Fruit fly (Drosophila melanogaster): ENCODE data around the gene CG12535.

The CG12535 gene

dm6 chrX:3357724-3358179 is 91.0 kb downstream of the CG12535 start (continued):
- TF ChIP-seq zf30C (GFP tag; optimal IDR thresholded peaks at IDR 0.05) (peak; percentile 51), GATAe (GFP tag; conservative IDR thresholded peaks at IDR 0.05) (no peak), ems (GFP tag; optimal IDR thresholded peaks at IDR 0.05) (no peak), dmrt99B (tag; optimal IDR thresholded peaks at IDR 0.05) (peak; percentile 63), Med (GFP tag) (peak; percentile 60), Stat92E (GFP tag; optimal IDR thresholded peaks at IDR 0.05) (no peak), CG4707 (GFP tag; optimal IDR thresholded peaks at IDR 0.05) (peak; percentile 28), sr (GFP tag; IDR thresholded peaks at IDR 0.05) (no peak), Elba2 (GFP tag; optimal IDR thresholded peaks at IDR 0.05) (no peak), CG17568 (GFP tag; optimal IDR thresholded peaks at IDR 0.05) (no peak), CG8765 (GFP tag; IDR thresholded peaks at IDR 0.05) (no peak), ro (GFP tag; IDR thresholded peaks at IDR 0.05) (no peak), wek (GFP tag; optimal IDR thresholded peaks at IDR 0.05) (peak; percentile 54), CG12744 (GFP tag; optimal IDR thresholded peaks at IDR 0.05) (peak; percentile 27), ab (GFP tag; optimal IDR thresholded peaks at IDR 0.05) (no peak), Lhr (GFP tag; optimal IDR thresholded peaks at IDR 0.05) (peak; percentile 5), CG1647 (GFP tag; optimal IDR thresholded peaks at IDR 0.05) (peak; percentile 12), gfzf (GFP tag; optimal IDR thresholded peaks at IDR 0.05) (no peak), hkb (optimal IDR thresholded peaks at IDR 0.05) (no peak), hkb (GFP tag; IDR thresholded peaks at IDR 0.05) (peak; percentile 43), Fer2 (tag; optimal IDR thresholded peaks at IDR 0.05) (no peak), CG1024 (GFP tag; IDR thresholded peaks at IDR 0.05) (0 out of 2 replicates have a peak, but pooled peaks have one; percentile 31), CG6254 (GFP tag; optimal IDR thresholded peaks at IDR 0.05) (peak; percentile 1), CG4730 (GFP tag; IDR thresholded peaks at IDR 0.05) (no peak), CG30403 (GFP tag; optimal IDR thresholded peaks at IDR 0.05) (peak; percentile 17), br (optimal IDR thresholded peaks at IDR 0.05) (no peak), lilli (GFP tag; optimal IDR thresholded peaks at IDR 0.05) (no peak), CG3995 (GFP tag; optimal IDR thresholded peaks at IDR 0.05) (no peak), CG4328 (GFP tag; optimal IDR thresholded peaks at IDR 0.05) (peak; percentile 45), tna (GFP tag; IDR thresholded peaks at IDR 0.05; ENCODE audit: partially characterized antibody) (no peak), CG10267 (tag; optimal IDR thresholded peaks at IDR 0.05) (peak; percentile 10), ac (GFP tag; optimal IDR thresholded peaks at IDR 0.05) (peak; percentile 17), CG9876 (GFP tag; optimal IDR thresholded peaks at IDR 0.05) (no peak), CG4282 (GFP tag; optimal IDR thresholded peaks at IDR 0.05) (no peak), tx (GFP tag; optimal IDR thresholded peaks at IDR 0.05) (no peak), CG6175 (GFP tag; IDR thresholded peaks at IDR 0.05) (no peak), CG13775 (GFP tag; optimal IDR thresholded peaks at IDR 0.05) (peak; percentile 26), Adf1 (GFP tag; IDR thresholded peaks at IDR 0.05) (no peak), CG5180 (GFP tag; optimal IDR thresholded peaks at IDR 0.05) (peak; percentile 32), HLHmδ (GFP tag; optimal IDR thresholded peaks at IDR 0.05) (peak; percentile 48), ind (GFP tag; optimal IDR thresholded peaks at IDR 0.05) (peak; percentile 2), sob (GFP tag; IDR thresholded peaks at IDR 0.05) (no peak; the same call in 1 of the 2 replicates), stc (GFP tag; IDR thresholded peaks at IDR 0.05) (no peak), CG13894 (tag; optimal IDR thresholded peaks at IDR 0.05) (no peak), pum (GFP tag; optimal IDR thresholded peaks at IDR 0.05) (no peak), unpg (GFP tag; optimal IDR thresholded peaks at IDR 0.05) (peak; percentile 57), usp (GFP tag; optimal IDR thresholded peaks at IDR 0.05) (no peak), Six4 (GFP tag; optimal IDR thresholded peaks at IDR 0.05) (peak; percentile 55), lbe (GFP tag; optimal IDR thresholded peaks at IDR 0.05) (no peak), HLH54F (GFP tag; optimal IDR thresholded peaks at IDR 0.05) (no peak), Lim3 (GFP tag; IDR thresholded peaks at IDR 0.05) (no peak), ap (GFP tag; IDR thresholded peaks at IDR 0.05) (no peak)
